Worm (Caenorhabditis elegans) whole organism, L2 larva: ENCODE measurements around the gene slc-17.3.

Source experiments
- C34F6.9 ChIP-seq: fragments of 150-350 bp; optimal IDR thresholded peaks from 2 replicates; lab custom pipeline; 2014; ENCODE audit warnings: missing biosample characterization, missing genetic modification characterization
- F13H6.1 ChIP-seq: sonication (generic microtip); optimal IDR thresholded peaks from 2 replicates; lab custom pipeline; 2016; ENCODE audit warnings: missing genetic modification characterization, missing compliant biosample characterization
- R02D3.7 ChIP-seq: fragments of 150-350 bp; optimal IDR thresholded peaks from 2 replicates; lab custom pipeline; 2014; ENCODE audit warnings: missing biosample characterization, missing genetic modification characterization
- Y55F3AM.14 ChIP-seq: fragments of 200-800 bp; sonication (Bioruptor generic); optimal IDR thresholded peaks from 2 replicates; lab custom pipeline; 2018; ENCODE audit warnings: mild to moderate bottlenecking, missing genetic modification characterization, missing compliant biosample characterization
- ZK546.5 ChIP-seq: sonication (generic microtip); optimal IDR thresholded peaks from 2 replicates; lab custom pipeline; 2017; ENCODE audit warnings: missing biosample characterization, missing genetic modification characterization
- alr-1 ChIP-seq: fragments of 150-350 bp; optimal IDR thresholded peaks from 2 replicates; lab custom pipeline; 2014; ENCODE audit warnings: missing biosample characterization, missing genetic modification characterization
- aly-2 ChIP-seq: fragments of 150-350 bp; optimal IDR thresholded peaks from 2 replicates; lab custom pipeline; 2014; ENCODE audit warnings: missing biosample characterization, missing genetic modification characterization
- ama-1 ChIP-seq: fragments of 150-350 bp; optimal IDR thresholded peaks from 2 replicates; lab custom pipeline; 2018; ENCODE audit warnings: inconsistent platforms
- blmp-1 ChIP-seq: sonication (generic microtip); optimal IDR thresholded peaks from 2 replicates; lab custom pipeline; 2017; ENCODE audit warnings: missing genetic modification characterization, mild to moderate bottlenecking, missing compliant biosample characterization, antibody characterized with exemption, moderate library complexity; ENCODE audit not compliant: insufficient read depth
- ceh-16 ChIP-seq: fragments of 150-350 bp; optimal IDR thresholded peaks from 2 replicates; lab custom pipeline; 2014; ENCODE audit warnings: missing biosample characterization, missing genetic modification characterization
- ceh-82 ChIP-seq: fragments of 150-350 bp; optimal IDR thresholded peaks from 2 replicates; lab custom pipeline; 2014; ENCODE audit warnings: missing biosample characterization, missing genetic modification characterization
- crh-2 ChIP-seq: sonication (generic microtip); optimal IDR thresholded peaks from 2 replicates; lab custom pipeline; 2017; ENCODE audit warnings: missing biosample characterization, missing genetic modification characterization
- dmd-4 ChIP-seq: sonication (generic microtip); optimal IDR thresholded peaks from 2 replicates; lab custom pipeline; 2017; ENCODE audit warnings: missing biosample characterization, missing genetic modification characterization
- egl-27 ChIP-seq: sonication (generic microtip); optimal IDR thresholded peaks from 3 replicates; lab custom pipeline; 2017; ENCODE audit warnings: missing biosample characterization, missing genetic modification reagents, missing genetic modification characterization
- elt-1 ChIP-seq: fragments of 150-350 bp; optimal IDR thresholded peaks from 2 replicates; lab custom pipeline; 2014; ENCODE audit warnings: missing biosample characterization, missing genetic modification characterization
- elt-3 ChIP-seq: sonication (generic microtip); optimal IDR thresholded peaks from 2 replicates; lab custom pipeline; 2017; ENCODE audit warnings: missing biosample characterization, missing genetic modification characterization
- fos-1 ChIP-seq: fragments of 150-350 bp; optimal IDR thresholded peaks from 2 replicates; lab custom pipeline; 2014; ENCODE audit warnings: missing biosample characterization, missing genetic modification characterization
- gmeb-1 ChIP-seq: fragments of 150-350 bp; optimal IDR thresholded peaks from 2 replicates; lab custom pipeline; 2014; ENCODE audit warnings: missing biosample characterization, missing genetic modification characterization
- lin-11 ChIP-seq: fragments of 150-350 bp; sonication (generic microtip); optimal IDR thresholded peaks from 2 replicates; lab custom pipeline; 2014; ENCODE audit warnings: missing biosample characterization, missing genetic modification characterization, inconsistent platforms, mixed read lengths
- lin-13 ChIP-seq: fragments of 150-350 bp; optimal IDR thresholded peaks from 2 replicates; lab custom pipeline; 2014; ENCODE audit warnings: missing biosample characterization, missing genetic modification reagents, missing genetic modification characterization
- lin-39 ChIP-seq: fragments of 150-350 bp; optimal IDR thresholded peaks from 2 replicates; lab custom pipeline; 2014; ENCODE audit warnings: missing biosample characterization, missing genetic modification reagents, missing genetic modification characterization
- lsy-2 ChIP-seq, 2 experiments: fragments of 150-350 bp in 1 of 2; sonication (generic microtip) in 1 of 2; optimal IDR thresholded peaks; 2 replicates each; lab custom pipeline; 2014 to 2017; ENCODE audit warnings: missing biosample characterization in 2 of 2, missing genetic modification characterization in 2 of 2
- mab-5 ChIP-seq: fragments of 150-350 bp; optimal IDR thresholded peaks from 2 replicates; lab custom pipeline; 2014; ENCODE audit warnings: missing biosample characterization, missing genetic modification characterization
- mbf-1 ChIP-seq: sonication (generic microtip); optimal IDR thresholded peaks from 2 replicates; lab custom pipeline; 2017; ENCODE audit warnings: missing biosample characterization, missing genetic modification characterization
- mdl-1 ChIP-seq, 2 experiments: fragments of 150-350 bp in 1 of 2; sonication (generic microtip) in 1 of 2; optimal IDR thresholded peaks; 2 replicates each; lab custom pipeline; 2017; ENCODE audit warnings: missing biosample characterization in 2 of 2, missing genetic modification characterization in 2 of 2
- nhr-10 ChIP-seq: sonication (generic microtip); optimal IDR thresholded peaks from 2 replicates; lab custom pipeline; 2017; ENCODE audit warnings: missing biosample characterization, missing genetic modification characterization
- nhr-11 ChIP-seq: fragments of 150-350 bp; optimal IDR thresholded peaks from 2 replicates; lab custom pipeline; 2014; ENCODE audit warnings: missing biosample characterization, missing genetic modification characterization
- nhr-12 ChIP-seq: fragments of 150-350 bp; optimal IDR thresholded peaks from 2 replicates; lab custom pipeline; 2014; ENCODE audit warnings: missing biosample characterization, missing genetic modification characterization
- nhr-129 ChIP-seq: fragments of 150-350 bp; optimal IDR thresholded peaks from 2 replicates; lab custom pipeline; 2014; ENCODE audit warnings: missing biosample characterization, missing genetic modification characterization
- nhr-21 ChIP-seq: fragments of 150-350 bp; optimal IDR thresholded peaks from 2 replicates; lab custom pipeline; 2014; ENCODE audit warnings: missing biosample characterization, missing genetic modification characterization
- nhr-23 ChIP-seq: fragments of 150-350 bp; optimal IDR thresholded peaks from 2 replicates; lab custom pipeline; 2014; ENCODE audit warnings: missing biosample characterization, missing genetic modification reagents, missing genetic modification characterization
- nhr-237 ChIP-seq: fragments of 150-350 bp; optimal IDR thresholded peaks from 2 replicates; lab custom pipeline; 2014; ENCODE audit warnings: missing biosample characterization, missing genetic modification characterization
- nhr-25 ChIP-seq: fragments of 150-350 bp; sonication (generic microtip); optimal IDR thresholded peaks from 3 replicates; lab custom pipeline; 2014; ENCODE audit warnings: missing biosample characterization, missing genetic modification characterization
- nhr-6 ChIP-seq: fragments of 150-350 bp; optimal IDR thresholded peaks from 2 replicates; lab custom pipeline; 2014; ENCODE audit warnings: missing biosample characterization, missing genetic modification characterization
- nhr-77 ChIP-seq: fragments of 150-350 bp; optimal IDR thresholded peaks from 2 replicates; lab custom pipeline; 2014; ENCODE audit warnings: missing biosample characterization, missing genetic modification characterization
- peb-1 ChIP-seq: fragments of 150-350 bp; optimal IDR thresholded peaks from 2 replicates; lab custom pipeline; 2014; ENCODE audit warnings: missing biosample characterization, missing genetic modification characterization
- sem-4 ChIP-seq: fragments of 150-350 bp; optimal IDR thresholded peaks from 2 replicates; lab custom pipeline; 2014; ENCODE audit warnings: missing biosample characterization, missing genetic modification reagents, missing genetic modification characterization
- skn-1 ChIP-seq: sonication (generic microtip); optimal IDR thresholded peaks from 2 replicates; lab custom pipeline; 2017; ENCODE audit warnings: missing biosample characterization, missing genetic modification characterization
- sma-3 ChIP-seq: sonication (generic microtip); optimal IDR thresholded peaks from 2 replicates; lab custom pipeline; 2016; ENCODE audit warnings: missing genetic modification reagents, missing genetic modification characterization, missing compliant biosample characterization
- sma-9 ChIP-seq, 2 experiments: fragments of 150-350 bp in 1 of 2; sonication (generic microtip) in 1 of 2; optimal IDR thresholded peaks; 2 replicates each; lab custom pipeline; 2014 to 2016; ENCODE audit warnings: missing genetic modification characterization in 2 of 2, mild to moderate bottlenecking in 1 of 2, missing biosample characterization in 1 of 2, missing compliant biosample characterization in 1 of 2, missing genetic modification reagents in 1 of 2, moderate library complexity in 1 of 2
- snpc-4 ChIP-seq: fragments of 150-350 bp; optimal IDR thresholded peaks from 2 replicates; lab custom pipeline; 2014; ENCODE audit warnings: missing biosample characterization, missing genetic modification characterization
- unc-39 ChIP-seq: fragments of 150-350 bp; optimal IDR thresholded peaks from 2 replicates; lab custom pipeline; 2014; ENCODE audit warnings: missing biosample characterization, missing genetic modification characterization
- unc-55 ChIP-seq: fragments of 150-350 bp; sonication (generic microtip); optimal IDR thresholded peaks from 3 replicates; lab custom pipeline; 2014; ENCODE audit warnings: missing biosample characterization, missing genetic modification reagents, missing genetic modification characterization
- unc-62 ChIP-seq: fragments of 150-350 bp; optimal IDR thresholded peaks from 2 replicates; lab custom pipeline; 2014; ENCODE audit warnings: missing biosample characterization, missing genetic modification reagents, missing genetic modification characterization
- zag-1 ChIP-seq: fragments of 150-350 bp; optimal IDR thresholded peaks from 2 replicates; lab custom pipeline; 2014; ENCODE audit warnings: missing biosample characterization, missing genetic modification characterization
- ztf-1 ChIP-seq: fragments of 200-800 bp; sonication (Bioruptor generic); conservative IDR thresholded peaks from 2 replicates; pipeline ENCODE4 v1.3.6; 2022; ENCODE audit warnings: missing genetic modification characterization, missing compliant biosample characterization
- ztf-11 ChIP-seq: sonication (generic microtip); optimal IDR thresholded peaks from 2 replicates; lab custom pipeline; 2017; ENCODE audit warnings: missing biosample characterization, missing genetic modification characterization
- ztf-4 ChIP-seq: fragments of 150-350 bp; optimal IDR thresholded peaks from 2 replicates; lab custom pipeline; 2014; ENCODE audit warnings: missing biosample characterization, missing genetic modification characterization

The slc-17.3 gene

ce11 chrIII:7865238-7865761 lies at the start of gene slc-17.3:
Gene slc-17.3 (minus strand): TSS chrIII:7865288.
- TF ChIP-seq nhr-25 (tag; lab: Kevin White, UChicago): no peak
- TF ChIP-seq fos-1 (tag; lab: Kevin White, UChicago): peak; percentile 27
- TF ChIP-seq, all 48 proteins: peak for 1

ce11 chrIII:7913488-7913887 lies 48.4 kb upstream of the slc-17.3 start, which contains the start of gene ZK688.12:
Gene ZK688.12 (minus strand): TSS chrIII:7913588.
- TF ChIP-seq skn-1 (tag; lab: Kevin White, UChicago): no peak
- TF ChIP-seq elt-1 (tag; lab: Kevin White, UChicago): no peak
- TF ChIP-seq nhr-21 (tag; lab: Kevin White, UChicago): no peak
- no peak for TF ChIP-seq peb-1
- TF ChIP-seq nhr-77 (tag; lab: Kevin White, UChicago): no peak
- TF ChIP-seq mdl-1 (tag; optimal IDR thresholded peaks at IDR 0.05; lab: Kevin White, UChicago): no peak
- TF ChIP-seq nhr-23: no peak

- no peak for TF ChIP-seq R02D3.7 (tag; lab: Kevin White, UChicago)
- TF ChIP-seq dmd-4 (tag; lab: Kevin White, UChicago): no peak
- TF ChIP-seq sma-3: no peak
- peak; percentile 4 for TF ChIP-seq fos-1 (tag; lab: Kevin White, UChicago)
- TF ChIP-seq nhr-129: peak; percentile 57
- no peak for TF ChIP-seq lin-11 (tag; lab: Kevin White, UChicago)
- no peak for TF ChIP-seq F13H6.1 (tag; lab: Kevin White, UChicago)
- TF ChIP-seq elt-1 (tag; lab: Kevin White, UChicago): no peak
- no peak for TF ChIP-seq ztf-4 (tag; lab: Kevin White, UChicago)
- no peak for TF ChIP-seq blmp-1 (tag; lab: Kevin White, UChicago)
- no peak for TF ChIP-seq nhr-21 (tag; lab: Kevin White, UChicago)
- TF ChIP-seq gmeb-1 (tag; lab: Kevin White, UChicago): no peak
- no peak for TF ChIP-seq zag-1 (tag; lab: Kevin White, UChicago)
- no peak for TF ChIP-seq egl-27 (tag; lab: Kevin White, UChicago)
- no peak for TF ChIP-seq sem-4
- TF ChIP-seq ztf-11 (tag; lab: Kevin White, UChicago): no peak
- no peak for TF ChIP-seq unc-39 (tag; lab: Kevin White, UChicago)
- no peak for TF ChIP-seq Y55F3AM.14 (GFP tag; lab: Kevin White, UChicago)
- no peak for TF ChIP-seq elt-3 (tag; lab: Kevin White, UChicago)
- no peak for TF ChIP-seq sma-9 (GFP tag; optimal IDR thresholded peaks at IDR 0.05; lab: Kevin White, UChicago)
- no peak for TF ChIP-seq sma-9 (tag; optimal IDR thresholded peaks at IDR 0.05; lab: Kevin White, UChicago)
- TF ChIP-seq nhr-11 (tag; lab: Kevin White, UChicago): no peak
- TF ChIP-seq ceh-82 (tag; lab: Kevin White, UChicago): no peak
- peak; percentile 51 for TF ChIP-seq C34F6.9
- no peak for TF ChIP-seq nhr-6 (tag; lab: Kevin White, UChicago)
- no peak for TF ChIP-seq nhr-12 (tag; lab: Kevin White, UChicago)
- TF ChIP-seq mbf-1: no peak
- TF ChIP-seq ama-1 (lab: Kevin White, UChicago): no peak
- no peak for TF ChIP-seq unc-55 (GFP tag; lab: Kevin White, UChicago)
- peak in 1 of 2 experiments; percentile 38 for TF ChIP-seq lsy-2 (tag; optimal IDR thresholded peaks at IDR 0.05; lab: Kevin White, UChicago)
- TF ChIP-seq aly-2: no peak
- no peak for TF ChIP-seq skn-1 (tag; lab: Kevin White, UChicago)
- TF ChIP-seq nhr-77 (tag; lab: Kevin White, UChicago): no peak
- TF ChIP-seq mab-5 (tag; lab: Kevin White, UChicago): no peak
- TF ChIP-seq alr-1 (tag; lab: Kevin White, UChicago): no peak
- no peak for TF ChIP-seq nhr-10
- no peak for TF ChIP-seq snpc-4 (tag; lab: Kevin White, UChicago)
- TF ChIP-seq lin-13 (GFP tag; lab: Kevin White, UChicago): no peak
- no peak for TF ChIP-seq nhr-23
- TF ChIP-seq unc-62 (GFP tag; lab: Kevin White, UChicago): no peak
- TF ChIP-seq crh-2 (tag; lab: Kevin White, UChicago): peak; percentile 13
- TF ChIP-seq peb-1: no peak
- no peak for TF ChIP-seq lin-39 (tag; lab: Kevin White, UChicago)
- peak; percentile 56 for TF ChIP-seq nhr-25 (tag; lab: Kevin White, UChicago)
- TF ChIP-seq mdl-1 (tag; optimal IDR thresholded peaks at IDR 0.05; lab: Kevin White, UChicago): no peak
- TF ChIP-seq ZK546.5: no peak
- TF ChIP-seq nhr-237: no peak
- TF ChIP-seq ceh-16 (tag; lab: Kevin White, UChicago): no peak
- TF ChIP-seq ztf-1 (GFP tag; lab: Robert Waterston, UW): no peak
- TF ChIP-seq, all 48 proteins: peak for 6
Observed at ce11 chrIII:7911621-7912020, 46.5 kb upstream of the slc-17.3 start, which contains the start of gene ZK688.7. Gene ZK688.7 (minus strand): TSS chrIII:7911634.
